Worm (Caenorhabditis elegans) whole organism, young adult: ENCODE measurements around the gene T28C6.8.

ENCODE experiments used
- B0019.2 ChIP-seq: fragments of 200-800 bp; sonication (Bioruptor generic); conservative IDR thresholded peaks from 2 replicates; pipeline ENCODE4 v1.3.6; 2022; ENCODE audit warnings: missing genetic modification reagents, missing genetic modification characterization, missing compliant biosample characterization
- B0336.3 ChIP-seq: fragments of 200-800 bp; sonication (Bioruptor generic); IDR thresholded peaks from 2 replicates; pipeline ENCODE4 v1.3.6; 2022; ENCODE audit warnings: missing genetic modification characterization, missing compliant biosample characterization
- C06A6.2 ChIP-seq: fragments of 200-800 bp; sonication (Bioruptor generic); conservative IDR thresholded peaks from 2 replicates; pipeline ENCODE4 v1.3.6; 2022; ENCODE audit warnings: missing genetic modification characterization, missing compliant biosample characterization
- C17E4.6 ChIP-seq: fragments of 200-800 bp; sonication (Bioruptor generic); IDR thresholded peaks from 2 replicates; pipeline ENCODE4 v1.3.6; 2022; ENCODE audit warnings: missing genetic modification reagents, missing genetic modification characterization, missing compliant biosample characterization
- D2030.7 ChIP-seq: fragments of 200-800 bp; sonication (Bioruptor generic); IDR thresholded peaks from 2 replicates; pipeline ENCODE4 v1.3.6; 2022; ENCODE audit warnings: missing genetic modification reagents, missing genetic modification characterization, missing compliant biosample characterization
- F23B12.7 ChIP-seq: sonication (generic microtip); optimal IDR thresholded peaks from 2 replicates; lab custom pipeline; 2017; ENCODE audit warnings: missing genetic modification characterization, mild to moderate bottlenecking, missing compliant biosample characterization, antibody characterized with exemption, moderate library complexity; ENCODE audit not compliant: insufficient read depth
- F57C9.4 ChIP-seq: sonication (generic microtip); optimal IDR thresholded peaks from 2 replicates; lab custom pipeline; 2017; ENCODE audit warnings: mild to moderate bottlenecking, missing genetic modification characterization, missing compliant biosample characterization
- K12H6.12 ChIP-seq: fragments of 200-800 bp; sonication (Bioruptor generic); optimal IDR thresholded peaks from 2 replicates; lab custom pipeline; 2018; ENCODE audit warnings: mild to moderate bottlenecking, missing genetic modification characterization, missing compliant biosample characterization
- T07F8.4 ChIP-seq: sonication (generic microtip); optimal IDR thresholded peaks from 2 replicates; lab custom pipeline; 2016; ENCODE audit warnings: mild to moderate bottlenecking, missing genetic modification characterization, moderate library complexity, missing compliant biosample characterization
- Y53G8AR.9 ChIP-seq: fragments of 200-800 bp; sonication (Bioruptor generic); conservative IDR thresholded peaks from 2 replicates; pipeline ENCODE4 v1.3.6; 2022; ENCODE audit warnings: missing genetic modification reagents, missing genetic modification characterization, missing compliant biosample characterization
- Y56A3A.18 ChIP-seq: fragments of 200-800 bp; sonication (Bioruptor generic); IDR thresholded peaks from 2 replicates; pipeline ENCODE4 v1.3.6; 2022; ENCODE audit warnings: missing genetic modification reagents, missing genetic modification characterization, missing compliant biosample characterization
- ama-1 ChIP-seq, 3 experiments: fragments of 150-350 bp in 1 of 3; sonication (generic microtip) in 2 of 3; optimal IDR thresholded peaks; 2 replicates each; lab custom pipeline; 2014 to 2018; ENCODE audit warnings: missing biosample characterization in 2 of 3, missing genetic modification characterization in 2 of 3, missing genetic modification reagents in 2 of 3
- aptf-2 ChIP-seq: fragments of 200-800 bp; sonication (Bioruptor generic); conservative IDR thresholded peaks from 2 replicates; pipeline ENCODE4 v1.3.6; 2022; ENCODE audit warnings: missing genetic modification reagents, missing genetic modification characterization, missing compliant biosample characterization
- attf-5 ChIP-seq: fragments of 200-800 bp; sonication (Bioruptor generic); optimal IDR thresholded peaks from 2 replicates; lab custom pipeline; 2018; ENCODE audit warnings: mild to moderate bottlenecking, missing genetic modification characterization, missing compliant biosample characterization
- ccch-3 ChIP-seq: fragments of 200-800 bp; sonication (Bioruptor generic); optimal IDR thresholded peaks from 2 replicates; lab custom pipeline; 2018; ENCODE audit warnings: mild to moderate bottlenecking, missing genetic modification characterization, missing compliant biosample characterization
- ceh-100 ChIP-seq: fragments of 200-800 bp; sonication (Bioruptor generic); IDR thresholded peaks from 2 replicates; pipeline ENCODE4 v1.3.6; 2022; ENCODE audit warnings: missing genetic modification reagents, missing genetic modification characterization, missing compliant biosample characterization
- ceh-27 ChIP-seq: fragments of 200-800 bp; sonication (Bioruptor generic); optimal IDR thresholded peaks from 2 replicates; lab custom pipeline; 2018; ENCODE audit warnings: mild to moderate bottlenecking, missing genetic modification characterization, moderate library complexity, missing compliant biosample characterization
- dox-1 ChIP-seq: fragments of 200-800 bp; sonication (Bioruptor generic); IDR thresholded peaks from 2 replicates; pipeline ENCODE4 v1.3.6; 2022; ENCODE audit warnings: missing genetic modification reagents, missing genetic modification characterization, missing compliant biosample characterization
- egl-18 ChIP-seq: fragments of 200-800 bp; sonication (Bioruptor generic); IDR thresholded peaks from 2 replicates; pipeline ENCODE4 v1.3.6; 2022; ENCODE audit warnings: missing genetic modification reagents, missing genetic modification characterization, missing compliant biosample characterization
- ekl-4 ChIP-seq: fragments of 200-800 bp; sonication (Bioruptor generic); IDR thresholded peaks from 2 replicates; pipeline ENCODE4 v1.3.6; 2022; ENCODE audit warnings: missing genetic modification reagents, missing genetic modification characterization, missing compliant biosample characterization
- fkh-3 ChIP-seq: sonication (generic microtip); optimal IDR thresholded peaks from 2 replicates; lab custom pipeline; 2016; ENCODE audit warnings: mild to moderate bottlenecking, missing genetic modification characterization, missing compliant biosample characterization
- hmg-20 ChIP-seq: fragments of 200-800 bp; sonication (Bioruptor generic); IDR thresholded peaks from 2 replicates; pipeline ENCODE4 v1.3.6; 2022; ENCODE audit warnings: missing genetic modification reagents, missing genetic modification characterization, missing compliant biosample characterization
- lin-35 ChIP-seq, 3 experiments: fragments of 150-350 bp in 2 of 3; sonication (generic microtip) in 1 of 3; optimal IDR thresholded peaks; 2 replicates each; lab custom pipeline; 2014 to 2018; ENCODE audit warnings: missing biosample characterization in 3 of 3, missing genetic modification characterization in 3 of 3, missing genetic modification reagents in 3 of 3
- lsy-27 ChIP-seq: sonication (generic microtip); optimal IDR thresholded peaks from 2 replicates; lab custom pipeline; 2017; ENCODE audit warnings: missing genetic modification characterization, mild to moderate bottlenecking, missing compliant biosample characterization, antibody characterized with exemption, missing genotype, borderline replicate concordance; ENCODE audit not compliant: insufficient read depth
- madf-10 ChIP-seq: sonication (generic microtip); optimal IDR thresholded peaks from 2 replicates; lab custom pipeline; 2016; ENCODE audit warnings: mild to moderate bottlenecking, missing genetic modification characterization, missing compliant biosample characterization
- mes-4 ChIP-seq: sonication (generic microtip); optimal IDR thresholded peaks from 2 replicates; lab custom pipeline; 2016; ENCODE audit warnings: missing genotype, missing genetic modification characterization, missing compliant biosample characterization
- nfya-2 ChIP-seq: fragments of 200-800 bp; sonication (Bioruptor generic); IDR thresholded peaks from 2 replicates; pipeline ENCODE4 v1.3.6; 2022; ENCODE audit warnings: missing genetic modification reagents, missing genetic modification characterization, missing compliant biosample characterization
- nfyb-1 ChIP-seq: fragments of 200-800 bp; sonication (Bioruptor generic); IDR thresholded peaks from 2 replicates; pipeline ENCODE4 v1.3.6; 2022; ENCODE audit warnings: missing genetic modification reagents, missing genetic modification characterization, missing compliant biosample characterization
- nhr-80 ChIP-seq: sonication (generic microtip); optimal IDR thresholded peaks from 2 replicates; lab custom pipeline; 2016; ENCODE audit warnings: missing genetic modification characterization, missing compliant biosample characterization
- pbrm-1 ChIP-seq: fragments of 200-800 bp; sonication (Bioruptor generic); IDR thresholded peaks from 2 replicates; pipeline ENCODE4 v1.3.6; 2022; ENCODE audit warnings: missing genetic modification reagents, missing genetic modification characterization, missing compliant biosample characterization
- rec-8 ChIP-seq, 2 experiments: sonication (generic microtip); optimal IDR thresholded peaks; 2 replicates each; lab custom pipeline; 2016; ENCODE audit warnings: mild to moderate bottlenecking in 2 of 2, missing genetic modification characterization in 2 of 2, missing genetic modification reagents in 2 of 2, missing genotype in 2 of 2, missing biosample characterization in 1 of 2, missing compliant biosample characterization in 1 of 2, moderate library complexity in 1 of 2
- rpc-1 ChIP-seq, 2 experiments: fragments of 150-350 bp in 1 of 2; sonication (generic microtip) in 1 of 2; optimal IDR thresholded peaks; 2 replicates each; lab custom pipeline; 2014 to 2018; ENCODE audit warnings: missing biosample characterization in 1 of 2, missing genetic modification characterization in 1 of 2, missing genetic modification reagents in 1 of 2, missing genotype in 1 of 2
- sea-2 ChIP-seq: fragments of 200-800 bp; sonication (Bioruptor generic); IDR thresholded peaks from 2 replicates; pipeline ENCODE4 v1.3.6; 2022; ENCODE audit warnings: missing genetic modification characterization, missing compliant biosample characterization
- snpc-1.1 ChIP-seq: sonication (generic microtip); optimal IDR thresholded peaks from 2 replicates; lab custom pipeline; 2017; ENCODE audit warnings: missing genetic modification characterization, mild to moderate bottlenecking, missing compliant biosample characterization, antibody characterized with exemption, moderate library complexity, missing genotype, missing genetic modification reagents; ENCODE audit not compliant: insufficient read depth
- snpc-3.4 ChIP-seq: sonication (generic microtip); optimal IDR thresholded peaks from 2 replicates; lab custom pipeline; 2017; ENCODE audit warnings: missing genetic modification characterization, mild to moderate bottlenecking, missing compliant biosample characterization, antibody characterized with exemption, moderate library complexity, missing genotype, missing genetic modification reagents
- unc-130 ChIP-seq: sonication (generic microtip); optimal IDR thresholded peaks from 2 replicates; lab custom pipeline; 2016; ENCODE audit warnings: missing genetic modification reagents, missing genetic modification characterization, missing compliant biosample characterization
- zfh-2 ChIP-seq: fragments of 200-800 bp; sonication (Bioruptor generic); conservative IDR thresholded peaks from 2 replicates; pipeline ENCODE4 v1.3.6; 2022; ENCODE audit warnings: missing genetic modification reagents, missing genetic modification characterization, missing compliant biosample characterization
- ztf-25 ChIP-seq: fragments of 200-800 bp; sonication (Bioruptor generic); IDR thresholded peaks from 2 replicates; pipeline ENCODE4 v1.3.6; 2022; ENCODE audit warnings: missing genetic modification reagents, missing genetic modification characterization, missing compliant biosample characterization
- ztf-26 ChIP-seq: sonication (generic microtip); optimal IDR thresholded peaks from 2 replicates; lab custom pipeline; 2017; ENCODE audit warnings: missing genetic modification characterization, missing compliant biosample characterization
- ztf-3 ChIP-seq: fragments of 200-800 bp; sonication (Bioruptor generic); optimal IDR thresholded peaks from 2 replicates; lab custom pipeline; 2018; ENCODE audit warnings: mild to moderate bottlenecking, missing genetic modification characterization, missing compliant biosample characterization

Gene T28C6.8

DNA sequence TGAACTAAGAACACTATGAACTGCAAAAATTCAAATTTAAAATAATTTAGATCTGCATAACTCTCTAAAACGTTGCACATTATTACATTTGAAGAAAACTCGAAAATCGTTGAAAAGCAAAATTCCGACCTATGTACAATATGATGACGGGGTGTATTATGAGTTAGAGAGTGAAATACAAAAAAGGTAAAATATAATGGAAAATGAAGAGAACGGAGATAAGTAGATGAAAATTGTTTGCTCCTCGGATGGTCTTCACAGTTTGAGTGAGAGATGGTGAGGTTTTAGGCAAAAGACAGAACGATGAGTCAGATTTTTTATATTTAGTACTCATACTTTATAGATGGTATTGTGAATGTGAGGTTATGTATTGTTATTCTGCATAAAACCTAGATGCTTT is 23.2 kb downstream of the T28C6.8 start:
- no peak for TF ChIP-seq dox-1 (GFP tag; lab: Robert Waterston, UW)
- TF ChIP-seq nhr-80 (tag; lab: Kevin White, UChicago): peak; percentile 35
- TF ChIP-seq rpc-1 (optimal IDR thresholded peaks at IDR 0.05; lab: Kevin White, UChicago): no peak
- no peak for TF ChIP-seq rpc-1 (tag; optimal IDR thresholded peaks at IDR 0.05; lab: Kevin White, UChicago)

DNA sequence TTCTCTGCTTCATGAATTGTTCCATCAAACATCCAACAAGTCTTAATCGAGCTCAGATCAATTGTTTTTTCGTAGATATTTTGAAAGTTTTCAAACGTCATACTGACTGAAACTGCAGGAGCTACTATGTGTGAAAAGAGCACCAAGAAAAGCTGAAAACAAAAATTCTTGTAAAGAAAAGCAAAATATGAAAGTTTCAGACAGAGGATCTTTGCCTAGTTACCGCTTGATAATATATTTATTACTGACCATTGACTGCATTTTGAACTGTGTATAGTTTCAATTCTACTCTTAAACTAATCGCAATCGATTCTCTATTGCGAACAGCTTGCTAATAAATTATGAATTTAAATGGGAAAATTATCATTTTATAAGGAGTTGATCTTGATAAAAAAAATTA is 32.3 kb downstream of the T28C6.8 start, which contains the start of gene clec-182:
TSS of gene clec-182 (minus strand) at position 101 of the 400 bp plus-strand sequence.
- TF ChIP-seq rpc-1 (optimal IDR thresholded peaks at IDR 0.05; lab: Kevin White, UChicago): no peak
- TF ChIP-seq rpc-1 (tag; optimal IDR thresholded peaks at IDR 0.05; lab: Kevin White, UChicago): no peak
- no peak for TF ChIP-seq pbrm-1
- TF ChIP-seq ceh-27 (GFP tag; lab: Kevin White, UChicago): no peak
- no peak for TF ChIP-seq ceh-100
- no peak for TF ChIP-seq F23B12.7 (tag; lab: Kevin White, UChicago)
- TF ChIP-seq B0019.2 (GFP tag; lab: Robert Waterston, UW): no peak
- TF ChIP-seq nfya-2 (GFP tag; lab: Robert Waterston, UW): no peak
- no peak for TF ChIP-seq B0336.3 (GFP tag; lab: Robert Waterston, UW)

DNA sequence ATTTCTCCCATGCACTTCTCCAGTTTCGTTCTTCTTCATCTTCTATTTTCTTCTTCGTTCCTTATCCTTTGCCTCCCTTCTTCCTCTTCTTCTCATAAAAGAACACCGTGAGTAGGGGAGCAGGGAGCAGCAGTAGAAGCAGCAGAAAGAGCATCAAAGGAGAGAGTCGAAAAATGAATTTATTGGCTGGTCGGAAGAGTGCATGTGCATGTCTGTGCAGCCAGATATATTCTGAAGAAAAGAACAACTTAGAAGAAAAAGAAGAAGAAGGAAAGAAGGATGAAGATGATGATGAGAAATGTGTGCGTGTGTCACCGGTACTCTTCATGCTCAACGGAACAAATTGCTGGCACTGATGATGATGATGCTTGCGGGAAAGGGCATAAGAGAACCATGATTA is 34.3 kb downstream of the T28C6.8 start:
- no peak for TF ChIP-seq ccch-3 (GFP tag; lab: Kevin White, UChicago)
- TF ChIP-seq K12H6.12 (tag; lab: Kevin White, UChicago): peak; percentile 16

DNA sequence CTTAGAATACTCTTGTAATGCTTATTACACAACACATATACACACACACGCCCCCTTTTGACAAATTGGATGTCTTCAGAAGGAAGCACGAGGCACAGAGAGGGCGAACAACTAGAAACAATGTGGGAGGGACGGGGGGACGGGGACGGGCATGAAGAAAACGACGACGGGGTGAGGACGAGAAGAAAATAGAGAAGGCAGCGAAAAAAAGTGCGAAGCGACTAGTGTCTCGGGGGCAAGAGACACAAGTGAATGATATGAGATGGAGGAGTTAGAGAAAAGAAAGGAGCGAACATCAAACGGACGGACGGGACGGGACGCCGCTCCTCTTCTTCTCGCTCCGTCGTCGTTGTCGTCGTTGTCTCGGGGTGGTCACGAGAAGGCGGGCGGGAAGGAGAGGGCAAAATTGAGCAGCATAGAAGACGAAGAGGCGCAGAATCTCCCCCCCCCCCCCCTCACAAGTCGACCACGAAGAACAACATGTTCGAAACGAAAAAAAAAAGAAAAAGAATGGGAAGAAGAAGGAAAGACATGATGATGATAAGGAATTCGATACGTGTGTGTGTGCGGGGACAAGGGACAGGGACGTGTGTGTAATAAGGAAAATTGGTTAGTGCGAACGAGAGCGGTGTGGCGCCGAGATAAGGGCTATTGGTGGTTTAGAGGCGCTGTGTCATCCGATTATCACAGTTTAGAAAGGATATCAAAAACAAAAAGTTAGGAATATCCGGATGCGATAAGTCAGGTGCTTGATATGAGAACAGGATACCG is 35.4 kb downstream of the T28C6.8 start:
- no peak for TF ChIP-seq T07F8.4 (tag; lab: Kevin White, UChicago)
- peak; percentile 79 for TF ChIP-seq ceh-27 (GFP tag; lab: Kevin White, UChicago)
- peak; percentile 100 for TF ChIP-seq zfh-2 (GFP tag; lab: Robert Waterston, UW)
- TF ChIP-seq aptf-2: no peak
- TF ChIP-seq sea-2: no peak
- peak; percentile 89 for TF ChIP-seq madf-10 (tag; lab: Kevin White, UChicago)
- TF ChIP-seq ztf-25: no peak
- TF ChIP-seq snpc-3.4: peak; percentile 18
- TF ChIP-seq rec-8 (tag; optimal IDR thresholded peaks at IDR 0.05; lab: Kevin White, UChicago): no peak
- TF ChIP-seq D2030.7 (GFP tag; lab: Robert Waterston, UW): no peak
- no peak for TF ChIP-seq mes-4
- no peak for TF ChIP-seq ama-1 (optimal IDR thresholded peaks at IDR 0.05; lab: Kevin White, UChicago)
- TF ChIP-seq ama-1 (GFP tag; optimal IDR thresholded peaks at IDR 0.05; lab: Kevin White, UChicago): no peak
- TF ChIP-seq ztf-3: peak; percentile 19
- TF ChIP-seq C06A6.2 (GFP tag; lab: Robert Waterston, UW): peak; percentile 73
- TF ChIP-seq snpc-1.1 (tag; lab: Kevin White, UChicago): no peak
- TF ChIP-seq F57C9.4 (tag; lab: Kevin White, UChicago): no peak
- TF ChIP-seq Y56A3A.18 (GFP tag; lab: Robert Waterston, UW): peak; percentile 73; the same call in 1 of the 2 replicates
- peak; percentile 93 for TF ChIP-seq ztf-26 (tag; lab: Kevin White, UChicago)
- TF ChIP-seq fkh-3 (tag; lab: Kevin White, UChicago): no peak
- peak; percentile 94 for TF ChIP-seq attf-5 (GFP tag; lab: Kevin White, UChicago)
- 0 out of 2 replicates have a peak, but pooled peaks have one; percentile 71 for TF ChIP-seq nfyb-1 (GFP tag; lab: Robert Waterston, UW)
- TF ChIP-seq lsy-27 (tag; lab: Kevin White, UChicago): no peak
- TF ChIP-seq ekl-4 (GFP tag; lab: Robert Waterston, UW): peak; percentile 22; the same call in 1 of the 2 replicates
- 0 out of 2 replicates have a peak, but pooled peaks have one; percentile 4 for TF ChIP-seq egl-18 (GFP tag; lab: Robert Waterston, UW)
- TF ChIP-seq nhr-80 (tag; lab: Kevin White, UChicago): peak; percentile 100
- no peak for TF ChIP-seq Y53G8AR.9 (GFP tag; lab: Robert Waterston, UW)
- no peak for TF ChIP-seq unc-130
- peak in 1 of 3 experiments; percentile 56 for TF ChIP-seq lin-35 (GFP tag; optimal IDR thresholded peaks at IDR 0.05; lab: Kevin White, UChicago)
- TF ChIP-seq hmg-20: peak; percentile 22; the same call in 1 of the 2 replicates
- no peak for TF ChIP-seq C17E4.6 (GFP tag; lab: Robert Waterston, UW)
